Fruit fly (Drosophila melanogaster): Measurements from ENCODE around the gene CG14841.

Gene CG14841

dm6 chr3R:14283754-14284421 is 21.7 kb upstream of the CG14841 start (continued):
- TF ChIP-seq CG15696 (tag; optimal IDR thresholded peaks at IDR 0.05) (peak; percentile 87), CG4707 (GFP tag; optimal IDR thresholded peaks at IDR 0.05) (peak; percentile 96), fd64A (GFP tag; optimal IDR thresholded peaks at IDR 0.05) (peak; percentile 90), slp2 (GFP tag; optimal IDR thresholded peaks at IDR 0.05) (peak; percentile 92), cwo (GFP tag; optimal IDR thresholded peaks at IDR 0.05) (peak; percentile 98), CG12236 (GFP tag; optimal IDR thresholded peaks at IDR 0.05) (peak; percentile 89), CG17359 (tag; optimal IDR thresholded peaks at IDR 0.05) (peak; percentile 99), D (optimal IDR thresholded peaks at IDR 0.05) (peak; percentile 74), D (GFP tag; optimal IDR thresholded peaks at IDR 0.05) (peak; percentile 97), fu2 (GFP tag; optimal IDR thresholded peaks at IDR 0.05) (peak; percentile 94), CG3847 (GFP tag; IDR thresholded peaks at IDR 0.05) (no peak), en (GFP tag; optimal IDR thresholded peaks at IDR 0.05) (peak; percentile 87), aop (GFP tag; IDR thresholded peaks at IDR 0.05) (no peak), CG7556 (GFP tag; optimal IDR thresholded peaks at IDR 0.05) (peak; percentile 99), Neu2 (GFP tag; optimal IDR thresholded peaks at IDR 0.05; ENCODE audit: borderline replicate concordance) (peak; percentile 2), CG2116 (GFP tag; optimal IDR thresholded peaks at IDR 0.05) (peak; percentile 88), CG17829 (tag; optimal IDR thresholded peaks at IDR 0.05) (peak; percentile 99), NfI (GFP tag; optimal IDR thresholded peaks at IDR 0.05) (peak; percentile 99), bbx (GFP tag; IDR thresholded peaks at IDR 0.05; ENCODE audit: partially characterized antibody) (no peak), Sry-δ (GFP tag; optimal IDR thresholded peaks at IDR 0.05) (peak; percentile 28), kni (GFP tag; optimal IDR thresholded peaks at IDR 0.05) (peak; percentile 93), her (GFP tag; optimal IDR thresholded peaks at IDR 0.05) (peak; percentile 51), BEAF-32 (GFP tag; optimal IDR thresholded peaks at IDR 0.05) (peak; percentile 20), CG11247 (GFP tag; IDR thresholded peaks at IDR 0.05) (no peak), Dad (GFP tag; optimal IDR thresholded peaks at IDR 0.05) (peak; percentile 92), prd (optimal IDR thresholded peaks at IDR 0.05) (no peak), prd (GFP tag; IDR thresholded peaks at IDR 0.05) (no peak), Atf3 (GFP tag; optimal IDR thresholded peaks at IDR 0.05) (peak; percentile 92), dmrt99B (tag; optimal IDR thresholded peaks at IDR 0.05) (peak; percentile 99), bab2 (GFP tag; optimal IDR thresholded peaks at IDR 0.05) (peak; percentile 96), Fer2 (tag; optimal IDR thresholded peaks at IDR 0.05) (peak; percentile 94), Side (GFP tag; optimal IDR thresholded peaks at IDR 0.05) (peak; percentile 93), dpn (GFP tag; optimal IDR thresholded peaks at IDR 0.05) (peak; percentile 96 to 98), pb (GFP tag; optimal IDR thresholded peaks at IDR 0.05) (peak; percentile 67), gcm (GFP tag; optimal IDR thresholded peaks at IDR 0.05) (peak; percentile 98), jing (GFP tag; optimal IDR thresholded peaks at IDR 0.05) (peak; percentile 98), E2f1 (GFP tag; IDR thresholded peaks at IDR 0.05) (no peak), cato (GFP tag; optimal IDR thresholded peaks at IDR 0.05; ENCODE audit: borderline replicate concordance) (peak; percentile 97), CG2199 (GFP tag; IDR thresholded peaks at IDR 0.05) (no peak), tll (GFP tag; optimal IDR thresholded peaks at IDR 0.05) (peak in 1 of 2 experiments; percentile 23), Med (GFP tag) (peak; percentile 99), CG17186 (GFP tag; optimal IDR thresholded peaks at IDR 0.05) (peak; percentile 94), disco-r (GFP tag; optimal IDR thresholded peaks at IDR 0.05) (peak; percentile 90), CG6765 (GFP tag; optimal IDR thresholded peaks at IDR 0.05) (peak; percentile 96), Usf (GFP tag; optimal IDR thresholded peaks at IDR 0.05) (peak; percentile 97), tap (tag; optimal IDR thresholded peaks at IDR 0.05) (peak; percentile 98), sens-2 (GFP tag; IDR thresholded peaks at IDR 0.05) (no peak), CG14965 (GFP tag; optimal IDR thresholded peaks at IDR 0.05; ENCODE audit: borderline replicate concordance) (peak; percentile 22), psq (GFP tag; optimal IDR thresholded peaks at IDR 0.05) (peak; percentile 94)

Measured in whole organism, embryonic.